Worm (Caenorhabditis elegans) whole organism, late embryonic: ENCODE data around the gene F10D2.10.

Source experiments
- K02D7.2 ChIP-seq: sonication (generic microtip); optimal IDR thresholded peaks from 2 replicates; lab custom pipeline; 2017; ENCODE audit warnings: mild to moderate bottlenecking, missing genetic modification characterization, missing compliant biosample characterization
- ceh-48 ChIP-seq: sonication (generic microtip); optimal IDR thresholded peaks from 2 replicates; lab custom pipeline; 2016; ENCODE audit warnings: missing genetic modification characterization, inconsistent platforms, missing compliant biosample characterization
- hlh-13 ChIP-seq: fragments of 200-800 bp; sonication (Bioruptor generic); optimal IDR thresholded peaks from 2 replicates; lab custom pipeline; 2018; ENCODE audit warnings: mild to moderate bottlenecking, missing genetic modification characterization, missing compliant biosample characterization
- nfya-1 ChIP-seq: sonication (generic microtip); optimal IDR thresholded peaks from 2 replicates; lab custom pipeline; 2017; ENCODE audit warnings: missing genetic modification characterization, mild to moderate bottlenecking, missing compliant biosample characterization, antibody characterized with exemption, moderate library complexity
- tbx-2 ChIP-seq: sonication (generic microtip); optimal IDR thresholded peaks from 2 replicates; lab custom pipeline; 2016; ENCODE audit warnings: missing genetic modification characterization, missing compliant biosample characterization

DNA sequence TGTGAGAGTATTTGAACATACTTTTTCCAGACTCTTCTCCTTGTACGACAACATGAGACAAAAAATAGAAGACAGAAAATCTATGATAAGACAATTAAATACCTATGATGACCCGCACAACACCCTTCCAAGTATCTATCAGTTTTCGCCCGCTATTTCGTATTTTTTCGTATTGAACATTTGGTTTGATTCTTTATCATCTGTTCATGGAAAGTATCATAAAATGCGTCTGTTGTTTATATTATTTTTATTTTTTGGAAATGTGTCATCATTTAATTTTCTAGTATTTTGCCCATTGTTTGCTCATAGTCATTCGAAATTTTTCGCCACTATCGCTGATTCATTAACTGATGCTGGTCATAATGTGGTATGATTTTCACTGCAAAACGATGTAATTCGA lies 1.1 kb upstream of the F10D2.10 start, which contains the start of gene ugt-39:
- TF ChIP-seq K02D7.2 (tag; lab: Kevin White, UChicago) = no peak
- TF ChIP-seq nfya-1 = no peak
- TF ChIP-seq tbx-2 = no peak
- no peak for TF ChIP-seq ceh-48 (tag; lab: Kevin White, UChicago)
- TF ChIP-seq hlh-13 (GFP tag; lab: Kevin White, UChicago) = no peak
